Worm (Caenorhabditis elegans) whole organism, early embryonic: ENCODE results near the gene F09G2.8.

Experiments used
- B0310.2 ChIP-seq: sonication (generic microtip); optimal IDR thresholded peaks from 2 replicates; lab custom pipeline; 2016; ENCODE audit warnings: mild to moderate bottlenecking, missing genetic modification characterization, missing compliant biosample characterization
- F13C5.2 ChIP-seq: sonication (generic microtip); optimal IDR thresholded peaks from 2 replicates; lab custom pipeline; 2017; ENCODE audit warnings: mild to moderate bottlenecking, missing genetic modification characterization, inconsistent platforms, missing compliant biosample characterization
- aly-1 ChIP-seq: sonication (generic microtip); optimal IDR thresholded peaks from 2 replicates; lab custom pipeline; 2016; ENCODE audit warnings: missing genetic modification characterization, missing compliant biosample characterization
- ama-1 ChIP-seq: fragments of 150-350 bp; optimal IDR thresholded peaks from 2 replicates; lab custom pipeline; 2014
- ets-7 ChIP-seq: sonication (generic microtip); optimal IDR thresholded peaks from 2 replicates; lab custom pipeline; 2016; ENCODE audit warnings: missing genotype, missing genetic modification characterization, missing compliant biosample characterization
- flt-1 ChIP-seq: fragments of 200-800 bp; sonication (Bioruptor generic); IDR thresholded peaks from 2 replicates; pipeline ENCODE4 v1.3.6; 2022; ENCODE audit warnings: missing genetic modification characterization, missing compliant biosample characterization
- hmbx-1 ChIP-seq: sonication (generic microtip); optimal IDR thresholded peaks from 2 replicates; lab custom pipeline; 2016; ENCODE audit warnings: mild to moderate bottlenecking, missing genetic modification characterization, missing compliant biosample characterization
- hmg-4 ChIP-seq: fragments of 200-800 bp; sonication (Bioruptor generic); optimal IDR thresholded peaks from 2 replicates; lab custom pipeline; 2018; ENCODE audit warnings: mild to moderate bottlenecking, missing genetic modification characterization, missing compliant biosample characterization
- hnd-1 ChIP-seq: sonication (generic microtip); optimal IDR thresholded peaks from 2 replicates; lab custom pipeline; 2016; ENCODE audit warnings: missing genetic modification characterization, missing compliant biosample characterization
- pes-1 ChIP-seq: fragments of 200-800 bp; sonication (Bioruptor generic); IDR thresholded peaks from 2 replicates; pipeline ENCODE4 v1.3.6; 2022; ENCODE audit warnings: missing genetic modification reagents, missing genetic modification characterization, missing compliant biosample characterization
- scrt-1 ChIP-seq: fragments of 200-800 bp; sonication (Bioruptor generic); IDR thresholded peaks from 2 replicates; pipeline ENCODE4 v1.3.6; 2022; ENCODE audit warnings: missing genetic modification characterization, missing compliant biosample characterization
- sea-1 ChIP-seq: fragments of 200-800 bp; sonication (Bioruptor generic); conservative IDR thresholded peaks from 2 replicates; pipeline ENCODE4 v1.3.6; 2022; ENCODE audit warnings: missing genetic modification characterization, missing compliant biosample characterization
- tbx-11 ChIP-seq: fragments of 200-800 bp; sonication (Bioruptor generic); IDR thresholded peaks from 2 replicates; pipeline ENCODE4 v1.3.6; 2022; ENCODE audit warnings: missing genetic modification characterization, missing compliant biosample characterization
- tra-4 ChIP-seq: sonication (generic microtip); optimal IDR thresholded peaks from 2 replicates; lab custom pipeline; 2017; ENCODE audit warnings: missing genetic modification characterization, missing compliant biosample characterization

DNA sequence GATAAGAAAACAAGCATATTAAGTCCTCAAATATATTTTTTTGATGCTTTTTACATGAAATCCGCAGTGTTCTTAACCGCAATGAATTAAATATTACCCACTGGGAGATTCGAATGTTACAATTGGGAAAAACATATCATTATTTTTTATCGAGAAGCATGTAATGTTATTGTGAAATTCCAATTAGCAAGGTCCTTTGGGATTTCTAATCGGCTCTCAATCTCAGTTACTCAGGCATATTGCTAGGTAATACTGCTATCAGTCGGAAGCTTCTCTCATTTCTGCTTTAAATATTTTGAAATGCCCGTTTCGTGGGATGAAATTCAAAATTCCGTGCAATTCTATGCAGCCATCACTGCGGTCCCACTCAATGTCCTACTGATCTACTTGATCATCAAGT, 34.1 kb downstream of the F09G2.8 start, which contains the start of gene str-204:
- TF ChIP-seq hnd-1 (tag; lab: Kevin White, UChicago) (no peak), tbx-11 (GFP tag; lab: Robert Waterston, UW) (no peak), sea-1 (GFP tag; lab: Robert Waterston, UW) (no peak), B0310.2 (no peak), ama-1 (no peak), hmbx-1 (no peak), flt-1 (no peak), tra-4 (no peak), aly-1 (tag; lab: Kevin White, UChicago) (no peak), F13C5.2 (no peak), pes-1 (no peak), ets-7 (tag; lab: Kevin White, UChicago) (no peak), hmg-4 (GFP tag; lab: Kevin White, UChicago) (no peak), scrt-1 (GFP tag; lab: Robert Waterston, UW) (no peak)
